Worm (Caenorhabditis elegans) whole organism, late embryonic: ENCODE measurements around the gene srd-42.

Experiments used
- C08G9.2 ChIP-seq: sonication (generic microtip); optimal IDR thresholded peaks from 2 replicates; lab custom pipeline; 2016; ENCODE audit warnings: mild to moderate bottlenecking, missing genetic modification characterization, moderate library complexity, missing compliant biosample characterization
- C38D4.7 ChIP-seq: fragments of 200-800 bp; sonication (Bioruptor generic); optimal IDR thresholded peaks from 2 replicates; lab custom pipeline; 2018; ENCODE audit warnings: mild to moderate bottlenecking, missing genetic modification characterization, moderate library complexity, missing compliant biosample characterization
- F13H6.1 ChIP-seq: sonication (generic microtip); optimal IDR thresholded peaks from 2 replicates; lab custom pipeline; 2016; ENCODE audit warnings: missing genetic modification characterization, missing compliant biosample characterization
- K02D7.2 ChIP-seq: sonication (generic microtip); optimal IDR thresholded peaks from 2 replicates; lab custom pipeline; 2017; ENCODE audit warnings: mild to moderate bottlenecking, missing genetic modification characterization, missing compliant biosample characterization
- K09A11.1 ChIP-seq: sonication (generic microtip); optimal IDR thresholded peaks from 2 replicates; lab custom pipeline; 2017; ENCODE audit warnings: antibody characterized with exemption, mild to moderate bottlenecking, missing genetic modification characterization, missing compliant biosample characterization; ENCODE audit not compliant: insufficient read depth
- T23F11.4 ChIP-seq: fragments of 200-800 bp; sonication (Bioruptor generic); optimal IDR thresholded peaks from 2 replicates; lab custom pipeline; 2018; ENCODE audit warnings: mild to moderate bottlenecking, missing genetic modification characterization, missing compliant biosample characterization
- Y22D7AL.16 ChIP-seq: sonication (generic microtip); optimal IDR thresholded peaks from 2 replicates; lab custom pipeline; 2016; ENCODE audit warnings: missing genetic modification characterization, missing compliant biosample characterization
- ahr-1 ChIP-seq: sonication (generic microtip); optimal IDR thresholded peaks from 2 replicates; lab custom pipeline; 2016; ENCODE audit warnings: missing genetic modification characterization, missing compliant biosample characterization
- ceh-18 ChIP-seq: sonication (generic microtip); optimal IDR thresholded peaks from 2 replicates; lab custom pipeline; 2016; ENCODE audit warnings: missing genetic modification characterization, missing compliant biosample characterization
- ceh-19 ChIP-seq: fragments of 200-800 bp; sonication (Bioruptor generic); optimal IDR thresholded peaks from 2 replicates; lab custom pipeline; 2018; ENCODE audit warnings: mild to moderate bottlenecking, missing genetic modification characterization, missing compliant biosample characterization
- ceh-2 ChIP-seq: sonication (generic microtip); optimal IDR thresholded peaks from 2 replicates; lab custom pipeline; 2016; ENCODE audit warnings: missing genotype, missing genetic modification characterization, missing compliant biosample characterization
- ceh-22 ChIP-seq: sonication (generic microtip); optimal IDR thresholded peaks from 2 replicates; lab custom pipeline; 2017; ENCODE audit warnings: missing biosample characterization, missing genetic modification characterization
- ceh-30 ChIP-seq: fragments of 150-350 bp; optimal IDR thresholded peaks from 2 replicates; lab custom pipeline; 2014; ENCODE audit warnings: missing biosample characterization, missing genetic modification characterization
- ceh-34 ChIP-seq: sonication (generic microtip); optimal IDR thresholded peaks from 2 replicates; lab custom pipeline; 2016; ENCODE audit warnings: mild to moderate bottlenecking, missing genetic modification characterization, missing compliant biosample characterization
- ceh-45 ChIP-seq: fragments of 200-800 bp; sonication (Bioruptor generic); IDR thresholded peaks from 2 replicates; pipeline ENCODE4 v1.3.6; 2022; ENCODE audit warnings: missing genetic modification reagents, missing genetic modification characterization, missing compliant biosample characterization
- ceh-6 ChIP-seq: fragments of 200-800 bp; sonication (Bioruptor generic); optimal IDR thresholded peaks from 2 replicates; lab custom pipeline; 2018; ENCODE audit warnings: mild to moderate bottlenecking, missing genetic modification characterization, missing compliant biosample characterization
- ceh-9 ChIP-seq: sonication (generic microtip); optimal IDR thresholded peaks from 2 replicates; lab custom pipeline; 2016; ENCODE audit warnings: mild to moderate bottlenecking, missing genetic modification characterization, inconsistent platforms, missing compliant biosample characterization
- che-1 ChIP-seq: sonication (generic microtip); optimal IDR thresholded peaks from 2 replicates; lab custom pipeline; 2016; ENCODE audit warnings: mild to moderate bottlenecking, missing genetic modification characterization, missing compliant biosample characterization
- dmd-4 ChIP-seq: sonication (generic microtip); optimal IDR thresholded peaks from 2 replicates; lab custom pipeline; 2016; ENCODE audit warnings: borderline replicate concordance, missing genetic modification characterization, missing compliant biosample characterization
- elt-2 ChIP-seq: sonication (generic microtip); optimal IDR thresholded peaks from 2 replicates; lab custom pipeline; 2016; ENCODE audit warnings: missing genetic modification reagents, missing genetic modification characterization, missing compliant biosample characterization
- elt-4 ChIP-seq: sonication (generic microtip); optimal IDR thresholded peaks from 2 replicates; lab custom pipeline; 2016; ENCODE audit warnings: missing genetic modification characterization, missing compliant biosample characterization
- ets-4 ChIP-seq: sonication (generic microtip); optimal IDR thresholded peaks from 2 replicates; lab custom pipeline; 2016; ENCODE audit warnings: missing genetic modification characterization, missing compliant biosample characterization
- fax-1 ChIP-seq: sonication (generic microtip); optimal IDR thresholded peaks from 2 replicates; lab custom pipeline; 2016; ENCODE audit warnings: missing genotype, missing genetic modification characterization, missing compliant biosample characterization
- fkh-10 ChIP-seq: fragments of 150-350 bp; optimal IDR thresholded peaks from 2 replicates; lab custom pipeline; 2014; ENCODE audit warnings: missing biosample characterization, missing genetic modification reagents, missing genetic modification characterization
- gmeb-2 ChIP-seq: sonication (generic microtip); optimal IDR thresholded peaks from 2 replicates; lab custom pipeline; 2016; ENCODE audit warnings: missing genetic modification characterization, inconsistent platforms, missing compliant biosample characterization
- hlh-13 ChIP-seq: fragments of 200-800 bp; sonication (Bioruptor generic); optimal IDR thresholded peaks from 2 replicates; lab custom pipeline; 2018; ENCODE audit warnings: mild to moderate bottlenecking, missing genetic modification characterization, missing compliant biosample characterization
- hlh-15 ChIP-seq: sonication (generic microtip); optimal IDR thresholded peaks from 2 replicates; lab custom pipeline; 2016; ENCODE audit warnings: missing genetic modification characterization, missing compliant biosample characterization
- hlh-30 ChIP-seq: sonication (generic microtip); optimal IDR thresholded peaks from 2 replicates; lab custom pipeline; 2017; ENCODE audit warnings: antibody characterized with exemption, missing genetic modification characterization, missing compliant biosample characterization; ENCODE audit not compliant: insufficient read depth
- hlh-6 ChIP-seq: sonication (generic microtip); optimal IDR thresholded peaks from 2 replicates; lab custom pipeline; 2016; ENCODE audit warnings: missing genotype, missing genetic modification characterization, missing compliant biosample characterization
- lim-6 ChIP-seq: sonication (generic microtip); optimal IDR thresholded peaks from 2 replicates; lab custom pipeline; 2016; ENCODE audit warnings: missing genetic modification characterization, missing compliant biosample characterization
- lin-11 ChIP-seq: fragments of 200-800 bp; sonication (Bioruptor generic); optimal IDR thresholded peaks from 2 replicates; lab custom pipeline; 2018; ENCODE audit warnings: mild to moderate bottlenecking, missing genetic modification characterization, missing compliant biosample characterization
- madf-2 ChIP-seq: sonication (generic microtip); optimal IDR thresholded peaks from 2 replicates; lab custom pipeline; 2017; ENCODE audit warnings: missing genetic modification characterization, missing compliant biosample characterization
- mec-3 ChIP-seq: sonication (generic microtip); optimal IDR thresholded peaks from 2 replicates; lab custom pipeline; 2016; ENCODE audit warnings: borderline replicate concordance, missing genetic modification characterization, missing compliant biosample characterization
- nfya-1 ChIP-seq: sonication (generic microtip); optimal IDR thresholded peaks from 2 replicates; lab custom pipeline; 2017; ENCODE audit warnings: missing genetic modification characterization, mild to moderate bottlenecking, missing compliant biosample characterization, antibody characterized with exemption, moderate library complexity
- pat-9 ChIP-seq: fragments of 200-800 bp; sonication (Bioruptor generic); optimal IDR thresholded peaks from 2 replicates; lab custom pipeline; 2018; ENCODE audit warnings: mild to moderate bottlenecking, missing genetic modification characterization, moderate library complexity, missing compliant biosample characterization
- pax-1 ChIP-seq: fragments of 150-350 bp; optimal IDR thresholded peaks from 2 replicates; lab custom pipeline; 2014; ENCODE audit warnings: missing biosample characterization, missing genetic modification characterization
- pha-2 ChIP-seq: sonication (generic microtip); optimal IDR thresholded peaks from 2 replicates; lab custom pipeline; 2017; ENCODE audit warnings: mild to moderate bottlenecking, missing genetic modification characterization, missing compliant biosample characterization
- pha-4 ChIP-seq: fragments of 150-350 bp; optimal IDR thresholded peaks from 2 replicates; lab custom pipeline; 2018; ENCODE audit warnings: missing biosample characterization, missing genetic modification reagents, missing genetic modification characterization
- pqm-1 ChIP-seq: sonication (generic microtip); optimal IDR thresholded peaks from 2 replicates; lab custom pipeline; 2016; ENCODE audit warnings: missing genetic modification characterization, missing compliant biosample characterization
- rnt-1 ChIP-seq: sonication (generic microtip); optimal IDR thresholded peaks from 2 replicates; lab custom pipeline; 2016; ENCODE audit warnings: missing genetic modification characterization, missing compliant biosample characterization
- sdc-2 ChIP-seq: sonication (generic microtip); optimal IDR thresholded peaks from 2 replicates; lab custom pipeline; 2016; ENCODE audit warnings: missing genotype, missing genetic modification characterization, missing compliant biosample characterization
- sox-2 ChIP-seq: fragments of 200-800 bp; sonication (Bioruptor generic); IDR thresholded peaks from 2 replicates; pipeline ENCODE4 v1.3.6; 2022; ENCODE audit warnings: missing genetic modification reagents, missing genetic modification characterization, missing compliant biosample characterization
- sox-4 ChIP-seq: sonication (generic microtip); optimal IDR thresholded peaks from 2 replicates; lab custom pipeline; 2017; ENCODE audit warnings: mild to moderate bottlenecking, missing genetic modification characterization, inconsistent platforms, missing compliant biosample characterization
- syd-9 ChIP-seq: sonication (generic microtip); optimal IDR thresholded peaks from 2 replicates; lab custom pipeline; 2016; ENCODE audit warnings: mild to moderate bottlenecking, missing genetic modification characterization, moderate library complexity, missing compliant biosample characterization
- tbx-2 ChIP-seq: sonication (generic microtip); optimal IDR thresholded peaks from 2 replicates; lab custom pipeline; 2016; ENCODE audit warnings: missing genetic modification characterization, missing compliant biosample characterization
- tbx-7 ChIP-seq: sonication (generic microtip); optimal IDR thresholded peaks from 2 replicates; lab custom pipeline; 2016; ENCODE audit warnings: missing genotype, missing genetic modification characterization, missing compliant biosample characterization
- ttx-3 ChIP-seq: sonication (generic microtip); optimal IDR thresholded peaks from 2 replicates; lab custom pipeline; 2016; ENCODE audit warnings: missing genetic modification reagents, missing genetic modification characterization, missing compliant biosample characterization
- unc-55 ChIP-seq: sonication (generic microtip); optimal IDR thresholded peaks from 2 replicates; lab custom pipeline; 2017; ENCODE audit warnings: missing biosample characterization, missing genetic modification reagents, missing genetic modification characterization
- zip-5 ChIP-seq: sonication (generic microtip); optimal IDR thresholded peaks from 2 replicates; lab custom pipeline; 2016; ENCODE audit warnings: missing genetic modification characterization, missing compliant biosample characterization
- ztf-16 ChIP-seq: sonication (generic microtip); optimal IDR thresholded peaks from 2 replicates; lab custom pipeline; 2017; ENCODE audit warnings: missing genetic modification characterization, missing compliant biosample characterization

The srd-42 gene

DNA sequence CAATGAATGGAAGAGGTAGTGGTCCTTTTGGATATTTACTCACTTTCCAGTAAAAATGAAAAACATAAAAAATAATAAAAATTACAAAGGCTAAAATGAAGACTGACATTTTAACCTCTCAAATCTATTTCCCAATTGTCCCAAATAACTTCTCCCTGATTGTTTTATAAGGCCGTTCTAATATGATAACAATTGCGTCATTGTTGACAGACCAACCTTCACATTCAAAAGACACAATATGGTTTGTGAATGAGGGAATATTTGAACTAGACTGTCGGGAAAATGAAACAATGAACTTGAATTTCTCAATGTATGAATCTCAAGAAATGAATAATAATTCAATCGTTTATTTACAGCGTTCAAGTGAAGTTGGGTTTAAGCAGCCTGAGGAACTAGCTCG is 36.0 kb downstream of the srd-42 start, which contains the start of gene cyp-14A1:
Gene cyp-14A1, minus strand, starts transcription at position 126 of the 400 bp plus-strand sequence.
- TF ChIP-seq K02D7.2 (tag; lab: Kevin White, UChicago) (no peak), C08G9.2 (no peak), ceh-22 (tag; lab: Kevin White, UChicago) (no peak), ceh-18 (tag; lab: Kevin White, UChicago) (no peak), elt-2 (no peak), ztf-16 (tag; lab: Kevin White, UChicago) (no peak), unc-55 (no peak), pax-1 (tag; lab: Kevin White, UChicago) (no peak), rnt-1 (tag; lab: Kevin White, UChicago) (no peak), tbx-7 (no peak)

DNA sequence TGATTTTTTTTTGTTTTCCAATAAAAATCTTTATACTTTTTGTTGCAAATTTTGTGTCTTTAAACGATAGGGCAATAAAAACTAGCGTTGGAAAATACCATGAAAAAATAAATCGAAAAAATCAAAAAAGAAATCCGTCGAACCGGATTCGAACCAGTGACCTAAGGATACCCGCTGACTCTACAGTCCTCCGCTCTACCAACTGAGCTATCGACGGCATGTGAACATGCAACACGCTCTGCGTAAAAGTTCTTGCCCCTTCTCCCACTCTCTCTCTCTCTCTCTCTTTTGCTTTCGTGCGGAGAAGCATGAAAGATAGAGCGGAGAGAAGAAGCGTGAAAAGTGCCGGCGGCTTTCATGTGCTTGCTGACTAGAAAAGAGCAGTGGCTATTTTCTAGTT is 38.7 kb downstream of the srd-42 start:
- peak; percentile 48 for TF ChIP-seq ceh-34 (tag; lab: Kevin White, UChicago)
- TF ChIP-seq tbx-7 = peak; percentile 10
- no peak for TF ChIP-seq lim-6 (tag; lab: Kevin White, UChicago)
- TF ChIP-seq pat-9 = peak; percentile 78
- TF ChIP-seq fax-1 (tag; lab: Kevin White, UChicago) = peak; percentile 56
- TF ChIP-seq K09A11.1 (tag; lab: Kevin White, UChicago) = no peak
- TF ChIP-seq gmeb-2 (tag; lab: Kevin White, UChicago) = peak; percentile 81
- no peak for TF ChIP-seq unc-55
- peak; percentile 81 for TF ChIP-seq sox-4 (tag; lab: Kevin White, UChicago)
- no peak for TF ChIP-seq fkh-10 (GFP tag; lab: Kevin White, UChicago)
- TF ChIP-seq pha-2 = peak; percentile 69
- peak; percentile 79 for TF ChIP-seq dmd-4 (tag; lab: Kevin White, UChicago)
- peak; percentile 77 for TF ChIP-seq C38D4.7
- peak; percentile 83 for TF ChIP-seq hlh-6 (tag; lab: Kevin White, UChicago)
- TF ChIP-seq F13H6.1 (tag; lab: Kevin White, UChicago) = peak; percentile 69
- TF ChIP-seq hlh-30 (tag; lab: Kevin White, UChicago) = peak; percentile 12
- no peak for TF ChIP-seq ceh-30 (tag; lab: Kevin White, UChicago)
- peak; percentile 80 for TF ChIP-seq hlh-15
- TF ChIP-seq ceh-2 = peak; percentile 58
- peak; percentile 56 for TF ChIP-seq ets-4 (tag; lab: Kevin White, UChicago)
- no peak for TF ChIP-seq pax-1 (tag; lab: Kevin White, UChicago)
- TF ChIP-seq sdc-2 (tag; lab: Kevin White, UChicago) = peak; percentile 81
- TF ChIP-seq syd-9 (tag; lab: Kevin White, UChicago) = peak; percentile 64
- peak; percentile 74 for TF ChIP-seq che-1 (tag; lab: Kevin White, UChicago)
- TF ChIP-seq pha-4 (tag; lab: Kevin White, UChicago) = no peak
- TF ChIP-seq sox-2 = peak; percentile 68
- TF ChIP-seq ahr-1 (tag; lab: Kevin White, UChicago) = peak; percentile 31
- peak; percentile 10 for TF ChIP-seq rnt-1 (tag; lab: Kevin White, UChicago)
- no peak for TF ChIP-seq elt-4 (tag; lab: Kevin White, UChicago)
- TF ChIP-seq lin-11 (tag; lab: Kevin White, UChicago) = peak; percentile 62
- TF ChIP-seq K02D7.2 (tag; lab: Kevin White, UChicago) = peak; percentile 64
- peak; percentile 70 for TF ChIP-seq madf-2 (tag; lab: Kevin White, UChicago)
- TF ChIP-seq ceh-19 (GFP tag; lab: Kevin White, UChicago) = peak; percentile 86
- TF ChIP-seq ceh-45 (GFP tag; lab: Robert Waterston, UW) = peak; percentile 76
- peak; percentile 41 for TF ChIP-seq tbx-2 (tag; lab: Kevin White, UChicago)
- peak; percentile 25 for TF ChIP-seq ceh-9
- TF ChIP-seq elt-2 = peak; percentile 69
- TF ChIP-seq zip-5 = peak; percentile 43
- peak; percentile 47 for TF ChIP-seq pqm-1 (tag; lab: Kevin White, UChicago)
- TF ChIP-seq hlh-13 (GFP tag; lab: Kevin White, UChicago) = peak; percentile 62
- peak; percentile 76 for TF ChIP-seq Y22D7AL.16
- TF ChIP-seq ttx-3 (tag; lab: Kevin White, UChicago) = peak; percentile 73
- no peak for TF ChIP-seq mec-3 (tag; lab: Kevin White, UChicago)
- peak; percentile 63 for TF ChIP-seq ceh-6 (GFP tag; lab: Kevin White, UChicago)
- TF ChIP-seq nfya-1 = peak; percentile 44
- TF ChIP-seq T23F11.4 (GFP tag; lab: Kevin White, UChicago) = peak; percentile 62
